Worm (Caenorhabditis elegans): Measurements from ENCODE around the gene snb-5.

Gene snb-5

ce11 chrIII:8163283-8163682, 39.6 kb upstream of the snb-5 start, which contains the start of gene bath-42:
Gene bath-42, minus strand, starts transcription at chrIII:8163383.
- TF ChIP-seq rnt-1 (tag; optimal IDR thresholded peaks at IDR 0.05) (no peak), unc-3 (GFP tag; conservative IDR thresholded peaks at IDR 0.05) (no peak), unc-3 (tag; optimal IDR thresholded peaks at IDR 0.05) (no peak), unc-55 (GFP tag; optimal IDR thresholded peaks at IDR 0.05) (no peak), hlh-6 (tag; optimal IDR thresholded peaks at IDR 0.05) (no peak), Y22D7AL.16 (tag; optimal IDR thresholded peaks at IDR 0.05) (no peak), npax-4 (tag; optimal IDR thresholded peaks at IDR 0.05) (no peak), sox-2 (GFP tag; IDR thresholded peaks at IDR 0.05) (no peak)

DNA sequence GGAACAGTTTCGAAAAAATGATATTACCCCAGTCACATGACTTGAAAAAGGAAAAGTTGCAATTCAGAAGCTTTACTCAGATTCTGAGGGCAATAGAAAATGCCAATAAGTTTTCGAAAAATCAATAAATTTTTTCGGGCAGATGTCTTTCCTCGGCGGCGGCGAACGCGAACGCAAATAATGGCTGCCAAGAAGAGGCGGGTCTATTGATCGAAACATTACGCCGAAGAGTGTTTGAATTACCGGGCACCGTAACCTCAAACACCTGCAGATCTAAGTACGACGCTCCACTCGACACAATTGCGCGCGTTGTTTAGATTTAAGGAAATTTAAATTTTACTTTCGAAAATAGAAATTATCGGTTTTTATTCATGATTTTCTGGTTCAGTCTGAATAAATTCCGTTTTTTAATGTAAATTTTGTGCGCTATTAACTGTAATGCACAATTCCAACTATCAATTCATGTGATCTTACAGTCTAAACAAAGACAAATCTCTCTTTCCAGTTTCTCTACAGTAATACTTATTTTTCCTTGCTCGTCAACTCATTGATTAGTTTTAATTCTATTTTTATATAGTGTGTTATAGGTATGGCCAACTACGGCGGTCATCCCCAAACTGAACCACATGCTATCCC, 38.9 kb upstream of the snb-5 start, which contains the start of gene prp-8:
TSS of gene prp-8 (plus strand) at position 586 of the 636 bp plus-strand sequence.
- TF ChIP-seq nfya-1 (tag; optimal IDR thresholded peaks at IDR 0.05) (peak; percentile 93), nhr-232 (tag; optimal IDR thresholded peaks at IDR 0.05) (no peak), ets-4 (tag; optimal IDR thresholded peaks at IDR 0.05) (peak; percentile 11), pqm-1 (tag; optimal IDR thresholded peaks at IDR 0.05) (no peak), ceh-22 (tag; optimal IDR thresholded peaks at IDR 0.05) (no peak), T23F11.4 (GFP tag; optimal IDR thresholded peaks at IDR 0.05) (no peak), ttx-3 (tag; optimal IDR thresholded peaks at IDR 0.05) (no peak), npax-4 (tag; optimal IDR thresholded peaks at IDR 0.05) (no peak), hlh-30 (tag; optimal IDR thresholded peaks at IDR 0.05; ENCODE audit: insufficient read depth) (peak; percentile 77), pha-2 (tag; optimal IDR thresholded peaks at IDR 0.05) (peak; percentile 9), hlh-15 (tag; optimal IDR thresholded peaks at IDR 0.05) (no peak), dve-1 (tag; optimal IDR thresholded peaks at IDR 0.05) (peak; percentile 65), ceh-45 (GFP tag; IDR thresholded peaks at IDR 0.05) (no peak), unc-55 (GFP tag; optimal IDR thresholded peaks at IDR 0.05) (peak; percentile 68), hlh-8 (tag; optimal IDR thresholded peaks at IDR 0.05) (no peak), ceh-2 (tag; optimal IDR thresholded peaks at IDR 0.05) (peak; percentile 6), elt-4 (tag; optimal IDR thresholded peaks at IDR 0.05) (no peak), ref-2 (tag; optimal IDR thresholded peaks at IDR 0.05) (peak; percentile 65), Y22D7AL.16 (tag; optimal IDR thresholded peaks at IDR 0.05) (peak; percentile 2), madf-2 (tag; optimal IDR thresholded peaks at IDR 0.05) (peak; percentile 46), K02D7.2 (tag; optimal IDR thresholded peaks at IDR 0.05) (no peak), pros-1 (tag; optimal IDR thresholded peaks at IDR 0.05) (peak; percentile 64), fkh-10 (GFP tag; optimal IDR thresholded peaks at IDR 0.05) (no peak), lim-6 (tag; optimal IDR thresholded peaks at IDR 0.05) (no peak), lin-11 (tag; optimal IDR thresholded peaks at IDR 0.05) (no peak), hlh-6 (tag; optimal IDR thresholded peaks at IDR 0.05) (no peak), ceh-6 (GFP tag; optimal IDR thresholded peaks at IDR 0.05) (no peak), ceh-34 (tag; optimal IDR thresholded peaks at IDR 0.05) (peak; percentile 85), ama-1 (optimal IDR thresholded peaks at IDR 0.05) (no peak), ahr-1 (tag; optimal IDR thresholded peaks at IDR 0.05) (no peak), ceh-31 (tag; optimal IDR thresholded peaks at IDR 0.05) (peak; percentile 80), ceh-30 (tag; optimal IDR thresholded peaks at IDR 0.05) (no peak), ceh-14 (tag; optimal IDR thresholded peaks at IDR 0.05) (no peak), pag-3 (tag; optimal IDR thresholded peaks at IDR 0.05; ENCODE audit: borderline replicate concordance) (no peak), ceh-48 (tag; optimal IDR thresholded peaks at IDR 0.05) (peak; percentile 83), eyg-1 (tag; optimal IDR thresholded peaks at IDR 0.05) (no peak), che-1 (tag; optimal IDR thresholded peaks at IDR 0.05) (no peak), C08G9.2 (tag; optimal IDR thresholded peaks at IDR 0.05) (peak; percentile 4), mec-3 (tag; optimal IDR thresholded peaks at IDR 0.05; ENCODE audit: borderline replicate concordance) (no peak), unc-3 (GFP tag; conservative IDR thresholded peaks at IDR 0.05) (no peak), unc-3 (tag; optimal IDR thresholded peaks at IDR 0.05) (no peak), hlh-13 (GFP tag; optimal IDR thresholded peaks at IDR 0.05) (no peak), fax-1 (tag; optimal IDR thresholded peaks at IDR 0.05) (no peak), gmeb-2 (tag; optimal IDR thresholded peaks at IDR 0.05) (no peak), unc-42 (tag; optimal IDR thresholded peaks at IDR 0.05) (peak; percentile 78), F13H6.1 (tag; optimal IDR thresholded peaks at IDR 0.05) (peak; percentile 9), nhr-11 (tag; optimal IDR thresholded peaks at IDR 0.05) (no peak), tbx-7 (tag; optimal IDR thresholded peaks at IDR 0.05) (no peak), elt-2 (tag; optimal IDR thresholded peaks at IDR 0.05) (no peak)

Data from whole organism, late embryonic.